Fruit fly (Drosophila melanogaster) whole organism, embryonic: Measurements from ENCODE around the gene CG43295.

ENCODE experiments used
- CG10147 ChIP-seq: fragments of 200-800 bp; sonication (Bioruptor generic); optimal IDR thresholded peaks from 2 replicates; lab custom pipeline; 2019; ENCODE audit warnings: missing biosample characterization, mild to moderate bottlenecking, missing genetic modification characterization, moderate library complexity
- CG10267 ChIP-seq: fragments of 200-800 bp; sonication (Bioruptor generic); optimal IDR thresholded peaks from 2 replicates; lab custom pipeline; 2018; ENCODE audit warnings: missing biosample characterization, mild to moderate bottlenecking, missing genetic modification characterization, moderate library complexity
- CG11398 ChIP-seq: fragments of 200-800 bp; sonication (Bioruptor generic); optimal IDR thresholded peaks from 2 replicates; lab custom pipeline; 2016; ENCODE audit warnings: missing biosample characterization, missing genetic modification characterization
- CG11695 ChIP-seq: fragments of 200-800 bp; sonication (Bioruptor generic); IDR thresholded peaks from 3 replicates; pipeline ENCODE4 v1.3.6; 2022; ENCODE audit warnings: missing biosample characterization, missing genetic modification characterization
- CG12104 ChIP-seq: fragments of 200-800 bp; sonication (Bioruptor generic); optimal IDR thresholded peaks from 3 replicates; lab custom pipeline; 2016; ENCODE audit warnings: missing biosample characterization, missing genetic modification characterization
- CG12391 ChIP-seq: fragments of 200-800 bp; sonication (Bioruptor generic); optimal IDR thresholded peaks from 3 replicates; lab custom pipeline; 2018; ENCODE audit warnings: missing biosample characterization, mild to moderate bottlenecking, missing genetic modification characterization, moderate library complexity
- CG13775 ChIP-seq: fragments of 200-800 bp; sonication (Bioruptor generic); optimal IDR thresholded peaks from 3 replicates; lab custom pipeline; 2017; ENCODE audit warnings: missing biosample characterization, mild to moderate bottlenecking, missing genetic modification characterization
- CG1602 ChIP-seq: fragments of 200-800 bp; sonication (Bioruptor generic); optimal IDR thresholded peaks from 3 replicates; lab custom pipeline; 2016; ENCODE audit warnings: missing biosample characterization, missing genetic modification characterization
- CG16815 ChIP-seq: fragments of 200-800 bp; sonication (Bioruptor generic); optimal IDR thresholded peaks from 3 replicates; lab custom pipeline; 2017; ENCODE audit warnings: missing biosample characterization, mild to moderate bottlenecking, missing genetic modification characterization
- CG17328 ChIP-seq: fragments of 200-800 bp; sonication (Bioruptor generic); IDR thresholded peaks from 2 replicates; pipeline ENCODE4 v1.3.6; 2022; ENCODE audit warnings: missing biosample characterization, missing genetic modification characterization
- CG18599 ChIP-seq: fragments of 200-800 bp; sonication (Bioruptor generic); optimal IDR thresholded peaks from 3 replicates; lab custom pipeline; 2017; ENCODE audit warnings: missing biosample characterization, missing genetic modification characterization, mild to moderate bottlenecking, moderate library complexity, missing genetic modification reagents
- CG3281 ChIP-seq: fragments of 200-800 bp; sonication (Bioruptor generic); optimal IDR thresholded peaks from 3 replicates; lab custom pipeline; 2017; ENCODE audit warnings: missing biosample characterization, mild to moderate bottlenecking, missing genetic modification characterization
- CG34376 ChIP-seq: fragments of 200-800 bp; sonication (Bioruptor generic); optimal IDR thresholded peaks from 2 replicates; lab custom pipeline; 2018; ENCODE audit warnings: missing biosample characterization, mild to moderate bottlenecking, missing genetic modification characterization
- CG3847 ChIP-seq: fragments of 200-800 bp; sonication (Bioruptor generic); IDR thresholded peaks from 2 replicates; pipeline ENCODE4 v1.3.6; 2022; ENCODE audit warnings: missing biosample characterization, missing genetic modification characterization
- CG3995 ChIP-seq: fragments of 200-800 bp; sonication (Bioruptor generic); optimal IDR thresholded peaks from 3 replicates; lab custom pipeline; 2016; ENCODE audit warnings: missing biosample characterization, missing genetic modification characterization
- CG6654 ChIP-seq: fragments of 200-800 bp; sonication (Bioruptor generic); optimal IDR thresholded peaks from 2 replicates; lab custom pipeline; 2017; ENCODE audit warnings: missing biosample characterization, mild to moderate bottlenecking, missing genetic modification characterization
- CG6689 ChIP-seq: fragments of 200-800 bp; sonication (Bioruptor generic); IDR thresholded peaks from 2 replicates; pipeline ENCODE4 v1.3.6; 2022; ENCODE audit warnings: missing biosample characterization, missing genetic modification characterization
- D19A ChIP-seq: fragments of 200-800 bp; optimal IDR thresholded peaks from 3 replicates; lab custom pipeline; 2019; ENCODE audit warnings: missing biosample characterization, mild to moderate bottlenecking, missing genetic modification characterization, moderate library complexity
- Ets65A ChIP-seq: fragments of 200-800 bp; sonication (Bioruptor generic); peaks from one replicate; lab custom pipeline; 2016; ENCODE audit warnings: missing biosample characterization, missing genetic modification characterization
- HmgD ChIP-seq: fragments of 200-800 bp; sonication (Bioruptor generic); optimal IDR thresholded peaks from 3 replicates; lab custom pipeline; 2016; ENCODE audit warnings: missing biosample characterization, missing genetic modification characterization
- Hr51 ChIP-seq, 2 experiments: fragments of 200-800 bp; sonication (Bioruptor generic); optimal IDR thresholded peaks; 2 replicates in 1 of 2; 3 replicates in 1 of 2; lab custom pipeline; 2016 to 2018; ENCODE audit warnings: missing biosample characterization in 2 of 2, missing genetic modification characterization in 2 of 2, mild to moderate bottlenecking in 1 of 2, moderate library complexity in 1 of 2
- Kr ChIP-seq: fragments of 200-800 bp; sonication (Bioruptor generic); optimal IDR thresholded peaks from 2 replicates; lab custom pipeline; 2017; ENCODE audit warnings: missing biosample characterization, mild to moderate bottlenecking, missing genetic modification characterization
- MBD-R2 ChIP-seq: fragments of 200-800 bp; sonication (Bioruptor generic); IDR thresholded peaks from 2 replicates; pipeline ENCODE4 v1.3.6; 2022; ENCODE audit warnings: missing biosample characterization, missing genetic modification characterization
- Mad ChIP-seq: fragments of 200-800 bp; sonication (Bioruptor generic); optimal IDR thresholded peaks from 2 replicates; lab custom pipeline; 2016; ENCODE audit warnings: missing biosample characterization, missing genetic modification characterization
- Max ChIP-seq: fragments of 200-800 bp; sonication (Bioruptor generic); optimal IDR thresholded peaks from 2 replicates; lab custom pipeline; 2016; ENCODE audit warnings: missing biosample characterization, mild to moderate bottlenecking, missing genetic modification characterization
- Nf-YA ChIP-seq: fragments of 200-800 bp; sonication (Bioruptor generic); IDR thresholded peaks from 2 replicates; pipeline ENCODE4 v1.3.6; 2022; ENCODE audit warnings: missing biosample characterization, missing genetic modification characterization
- Sin3A ChIP-seq: fragments of >200 bp; optimal IDR thresholded peaks from 2 replicates; lab custom pipeline; 2018
- Xbp1 ChIP-seq: fragments of 200-800 bp; sonication (Bioruptor generic); optimal IDR thresholded peaks from 3 replicates; lab custom pipeline; 2016; ENCODE audit warnings: missing biosample characterization, mild to moderate bottlenecking, missing genetic modification characterization
- al ChIP-seq: fragments of 200-800 bp; sonication (Bioruptor generic); IDR thresholded peaks from 2 replicates; pipeline ENCODE4 v1.3.6; 2022; ENCODE audit warnings: missing biosample characterization, missing genetic modification characterization
- ap ChIP-seq: fragments of 200-800 bp; sonication (Bioruptor generic); IDR thresholded peaks from 2 replicates; pipeline ENCODE4 v1.3.6; 2022; ENCODE audit warnings: missing biosample characterization, missing genetic modification characterization
- ewg ChIP-seq: fragments of 200-800 bp; sonication (Bioruptor generic); optimal IDR thresholded peaks from 3 replicates; lab custom pipeline; 2017; ENCODE audit warnings: mild to moderate bottlenecking, missing biosample characterization, missing genetic modification reagents, missing genetic modification characterization
- fd96Cb ChIP-seq: fragments of 200-800 bp; sonication (Bioruptor generic); optimal IDR thresholded peaks from 2 replicates; lab custom pipeline; 2018; ENCODE audit warnings: missing biosample characterization, mild to moderate bottlenecking, missing genetic modification characterization, moderate library complexity
- grau ChIP-seq: fragments of 200-800 bp; optimal IDR thresholded peaks from 3 replicates; lab custom pipeline; 2019; ENCODE audit warnings: missing biosample characterization, mild to moderate bottlenecking, missing genetic modification characterization, moderate library complexity
- gro ChIP-seq: fragments of 200-800 bp; sonication (Bioruptor generic); optimal IDR thresholded peaks from 2 replicates; lab custom pipeline; 2016; ENCODE audit warnings: missing biosample characterization, missing genetic modification characterization
- ind ChIP-seq: fragments of 200-800 bp; sonication (Bioruptor generic); optimal IDR thresholded peaks from 3 replicates; lab custom pipeline; 2016; ENCODE audit warnings: missing biosample characterization, missing genetic modification characterization
- lab ChIP-seq: fragments of 200-800 bp; sonication (Bioruptor generic); optimal IDR thresholded peaks from 3 replicates; lab custom pipeline; 2017; ENCODE audit warnings: missing biosample characterization, missing genetic modification characterization, mild to moderate bottlenecking, moderate library complexity, missing genetic modification reagents
- lilli ChIP-seq: fragments of 200-800 bp; sonication (Bioruptor generic); optimal IDR thresholded peaks from 3 replicates; lab custom pipeline; 2016; ENCODE audit warnings: missing biosample characterization, missing genetic modification characterization
- lmd ChIP-seq: fragments of 200-800 bp; sonication (Bioruptor generic); IDR thresholded peaks from 2 replicates; pipeline ENCODE4 v1.3.6; 2022; ENCODE audit warnings: missing biosample characterization, missing genetic modification characterization
- mld ChIP-seq: fragments of 200-800 bp; sonication (Bioruptor generic); IDR thresholded peaks from 3 replicates; pipeline ENCODE4 v1.3.6; 2022; ENCODE audit warnings: missing biosample characterization, missing genetic modification characterization; ENCODE audit not compliant: partially characterized antibody
- odd ChIP-seq: fragments of 200-800 bp; sonication (Bioruptor generic); optimal IDR thresholded peaks from 2 replicates; lab custom pipeline; 2017; ENCODE audit warnings: missing biosample characterization, mild to moderate bottlenecking, missing genetic modification characterization
- onecut ChIP-seq: fragments of 200-800 bp; sonication (Bioruptor generic); IDR thresholded peaks from 2 replicates; pipeline ENCODE4 v1.3.6; 2022; ENCODE audit warnings: missing biosample characterization, missing genetic modification characterization
- pzg ChIP-seq: fragments of 200-800 bp; sonication (Bioruptor generic); optimal IDR thresholded peaks from 3 replicates; lab custom pipeline; 2018; ENCODE audit warnings: missing biosample characterization, mild to moderate bottlenecking, missing genetic modification characterization, moderate library complexity
- sens ChIP-seq: fragments of 200-800 bp; sonication (Bioruptor generic); peaks from one replicate; lab custom pipeline; 2016; ENCODE audit warnings: missing biosample characterization, missing genetic modification characterization
- sens-2 ChIP-seq: fragments of 200-800 bp; sonication (Bioruptor generic); IDR thresholded peaks from 2 replicates; pipeline ENCODE4 v1.3.6; 2022; ENCODE audit warnings: missing biosample characterization, missing genetic modification characterization
- stwl ChIP-seq: fragments of 200-800 bp; sonication (Bioruptor generic); optimal IDR thresholded peaks from 3 replicates; lab custom pipeline; 2018; ENCODE audit warnings: missing biosample characterization, mild to moderate bottlenecking, missing genetic modification characterization, moderate library complexity
- sug ChIP-seq: fragments of 200-800 bp; optimal IDR thresholded peaks from 2 replicates; lab custom pipeline; 2019; ENCODE audit warnings: missing biosample characterization, mild to moderate bottlenecking, missing genetic modification characterization, moderate library complexity
- tin ChIP-seq: fragments of 200-800 bp; sonication (Bioruptor generic); optimal IDR thresholded peaks from 3 replicates; lab custom pipeline; 2016; ENCODE audit warnings: missing biosample characterization, missing genetic modification characterization
- tio ChIP-seq: fragments of 200-800 bp; sonication (Bioruptor generic); optimal IDR thresholded peaks from 2 replicates; lab custom pipeline; 2017; ENCODE audit warnings: missing biosample characterization, missing genetic modification characterization, inconsistent platforms
- ttk ChIP-seq: fragments of 200-800 bp; sonication (Bioruptor generic); IDR thresholded peaks from 2 replicates; pipeline ENCODE4 v2.1.2; 2022; ENCODE audit warnings: missing biosample characterization, missing genetic modification characterization
- twi ChIP-seq: fragments of 200-800 bp; optimal IDR thresholded peaks from 2 replicates; lab custom pipeline; 2019; ENCODE audit warnings: missing biosample characterization, mild to moderate bottlenecking, missing genetic modification characterization, moderate library complexity
- unc-4 ChIP-seq: fragments of 200-800 bp; sonication (Bioruptor generic); IDR thresholded peaks from 2 replicates; pipeline ENCODE4 v1.3.6; 2022; ENCODE audit warnings: missing biosample characterization, missing genetic modification characterization; ENCODE audit not compliant: partially characterized antibody
- vfl ChIP-seq: fragments of 200-800 bp; sonication (Bioruptor generic); optimal IDR thresholded peaks from 2 replicates; lab custom pipeline; 2016; ENCODE audit warnings: missing biosample characterization, missing genetic modification characterization

CG43295 gene

dm6 chr3L:16087323-16087816 is 18.3 kb upstream of the CG43295 start, which contains the start of gene Tasp1 (continued):
- TF ChIP-seq ewg (GFP tag; lab: Kevin White, UChicago), result peak; percentile 39
- peak; percentile 39; the same call in 1 of the 2 replicates for TF ChIP-seq Nf-YA (GFP tag; lab: Robert Waterston, UW)
- TF ChIP-seq Mad (GFP tag; lab: Kevin White, UChicago), result peak; percentile 21
- TF ChIP-seq ind (GFP tag; lab: Kevin White, UChicago), result peak; percentile 36
- TF ChIP-seq onecut (GFP tag; lab: Robert Waterston, UW), result peak; percentile 54
- TF ChIP-seq gro (GFP tag; lab: Kevin White, UChicago), result peak; percentile 5
- no peak for TF ChIP-seq CG10147 (GFP tag; lab: Kevin White, UChicago)
- TF ChIP-seq Kr, result no peak
- TF ChIP-seq tio (GFP tag; lab: Kevin White, UChicago), result no peak
- TF ChIP-seq al (GFP tag; lab: Robert Waterston, UW), result peak; percentile 52; the same call in 1 of the 2 replicates
- TF ChIP-seq sens, result peak; percentile 55
- peak; percentile 66 for TF ChIP-seq Xbp1 (GFP tag; lab: Kevin White, UChicago)
- TF ChIP-seq CG3281, result peak; percentile 43
- peak; percentile 43 for TF ChIP-seq tin
- TF ChIP-seq CG11695 (GFP tag; lab: Robert Waterston, UW), result peak; percentile 55; the same call in 2 of the 3 replicates
- peak; percentile 69 for TF ChIP-seq Ets65A (GFP tag; lab: Kevin White, UChicago)
- no peak for TF ChIP-seq CG3995 (GFP tag; lab: Kevin White, UChicago)
- TF ChIP-seq lilli (GFP tag; lab: Kevin White, UChicago), result peak; percentile 38
- TF ChIP-seq CG6654 (GFP tag; lab: Kevin White, UChicago), result no peak
- peak; percentile 58 for TF ChIP-seq fd96Cb (tag; lab: Kevin White, UChicago)
- TF ChIP-seq lmd, result peak; percentile 71
- peak; percentile 19 for TF ChIP-seq twi (tag; lab: Kevin White, UChicago)
- peak; percentile 96 for TF ChIP-seq MBD-R2 (GFP tag; lab: Robert Waterston, UW)
- TF ChIP-seq CG11398 (GFP tag; lab: Kevin White, UChicago), result no peak
- TF ChIP-seq CG13775 (GFP tag; lab: Kevin White, UChicago), result peak; percentile 49
- peak; percentile 78 for TF ChIP-seq grau
- TF ChIP-seq CG3847, result peak; percentile 56
- peak; percentile 75 for TF ChIP-seq ttk (GFP tag; lab: Robert Waterston, UW)
- peak; percentile 42 for TF ChIP-seq CG12104
- peak; percentile 9 for TF ChIP-seq Max (GFP tag; lab: Kevin White, UChicago)
- peak; percentile 80 for TF ChIP-seq CG6689 (GFP tag; lab: Robert Waterston, UW)
- peak; percentile 47 for TF ChIP-seq stwl (tag; lab: Kevin White, UChicago)
- TF ChIP-seq vfl (GFP tag; lab: Kevin White, UChicago), result peak; percentile 48
- TF ChIP-seq CG17328, result peak; percentile 74; the same call in 1 of the 2 replicates
- TF ChIP-seq ap (GFP tag; lab: Robert Waterston, UW), result peak; percentile 38; the same call in 1 of the 2 replicates
- TF ChIP-seq sens-2 (GFP tag; lab: Robert Waterston, UW), result no peak
- no peak for TF ChIP-seq unc-4 (GFP tag; lab: Robert Waterston, UW)
- peak; percentile 81 for TF ChIP-seq CG12391 (tag; lab: Kevin White, UChicago)
- TF ChIP-seq pzg, result peak; percentile 62

- TF ChIP-seq sug (tag; lab: Kevin White, UChicago), result no peak
- TF ChIP-seq CG34376 (GFP tag; lab: Kevin White, UChicago), result peak; percentile 45
- TF ChIP-seq CG16815, result no peak
- no peak for TF ChIP-seq odd (GFP tag; lab: Kevin White, UChicago)
- TF ChIP-seq Max (GFP tag; lab: Kevin White, UChicago), result no peak
- TF ChIP-seq pzg, result peak; percentile 84
- TF ChIP-seq D19A (tag; lab: Kevin White, UChicago), result no peak
- no peak for TF ChIP-seq lab (GFP tag; lab: Kevin White, UChicago)
- TF ChIP-seq CG10267 (tag; lab: Kevin White, UChicago), result peak; percentile 40
- peak; percentile 71; the same call in 1 of the 3 replicates for TF ChIP-seq mld (GFP tag; lab: Robert Waterston, UW)
- TF ChIP-seq HmgD (GFP tag; lab: Kevin White, UChicago), result peak; percentile 60
- peak; percentile 55 for TF ChIP-seq Sin3A (lab: Kevin White, UChicago)
- no peak for TF ChIP-seq Hr51 (GFP tag; optimal IDR thresholded peaks at IDR 0.05; lab: Kevin White, UChicago)
- no peak for TF ChIP-seq CG18599 (GFP tag; lab: Kevin White, UChicago)
- no peak for TF ChIP-seq CG1602
These were observed 15.3 kb upstream of the CG43295 start, which contains the start of the genes CG5235 and ClC-c for dm6 chr3L:16090330-16090803. TSS of gene CG5235 (minus strand) at chr3L:16090392. TSS of gene ClC-c (plus strand) at chr3L:16090454.
